Fruit fly (Drosophila melanogaster) whole organism, embryonic: ENCODE results near the gene CG32706.

Experiments
- Asciz ChIP-seq: fragments of 200-800 bp; sonication (Bioruptor generic); optimal IDR thresholded peaks from 2 replicates; lab custom pipeline; 2017; ENCODE audit warnings: missing biosample characterization, mild to moderate bottlenecking, missing genetic modification characterization, missing genetic modification reagents
- Atf3 ChIP-seq: fragments of 200-800 bp; sonication (Bioruptor generic); optimal IDR thresholded peaks from 3 replicates; lab custom pipeline; 2016; ENCODE audit warnings: missing biosample characterization, missing genetic modification characterization
- CG10147 ChIP-seq: fragments of 200-800 bp; sonication (Bioruptor generic); optimal IDR thresholded peaks from 2 replicates; lab custom pipeline; 2019; ENCODE audit warnings: missing biosample characterization, mild to moderate bottlenecking, missing genetic modification characterization, moderate library complexity
- CG10209 ChIP-seq: fragments of 200-800 bp; sonication (Bioruptor generic); optimal IDR thresholded peaks from 3 replicates; lab custom pipeline; 2017; ENCODE audit warnings: missing biosample characterization, mild to moderate bottlenecking, missing genetic modification characterization, missing genetic modification reagents
- CG11560 ChIP-seq: fragments of 200-800 bp; sonication (Bioruptor generic); IDR thresholded peaks from 3 replicates; pipeline ENCODE4 v1.3.6; 2022; ENCODE audit warnings: missing biosample characterization, missing genetic modification characterization
- CG12071 ChIP-seq: fragments of 200-800 bp; sonication (Bioruptor generic); optimal IDR thresholded peaks from 3 replicates; lab custom pipeline; 2018; ENCODE audit warnings: missing biosample characterization, mild to moderate bottlenecking, missing genetic modification characterization
- CG12391 ChIP-seq: fragments of 200-800 bp; sonication (Bioruptor generic); optimal IDR thresholded peaks from 3 replicates; lab custom pipeline; 2018; ENCODE audit warnings: missing biosample characterization, mild to moderate bottlenecking, missing genetic modification characterization, moderate library complexity
- CG13424 ChIP-seq: fragments of 200-800 bp; sonication (Bioruptor generic); optimal IDR thresholded peaks from 2 replicates; lab custom pipeline; 2019; ENCODE audit warnings: missing biosample characterization, mild to moderate bottlenecking, missing genetic modification characterization, moderate library complexity
- CG13894 ChIP-seq: fragments of 200-800 bp; sonication (Bioruptor generic); optimal IDR thresholded peaks from 3 replicates; lab custom pipeline; 2018; ENCODE audit warnings: missing biosample characterization, mild to moderate bottlenecking, missing genetic modification characterization, moderate library complexity
- CG14050 ChIP-seq: fragments of 200-800 bp; sonication (Bioruptor generic); IDR thresholded peaks from 3 replicates; pipeline ENCODE4 v1.3.6; 2022; ENCODE audit warnings: missing biosample characterization, missing genetic modification characterization
- CG15073 ChIP-seq: fragments of 200-800 bp; sonication (Bioruptor generic); optimal IDR thresholded peaks from 2 replicates; lab custom pipeline; 2016; ENCODE audit warnings: missing biosample characterization, missing genetic modification characterization
- CG1602 ChIP-seq: fragments of 200-800 bp; sonication (Bioruptor generic); optimal IDR thresholded peaks from 3 replicates; lab custom pipeline; 2016; ENCODE audit warnings: missing biosample characterization, missing genetic modification characterization
- CG17385 ChIP-seq: fragments of 200-800 bp; sonication (Bioruptor generic); optimal IDR thresholded peaks from 3 replicates; lab custom pipeline; 2018; ENCODE audit warnings: missing biosample characterization, mild to moderate bottlenecking, missing genetic modification characterization
- CG2889 ChIP-seq: fragments of 200-800 bp; sonication (Bioruptor generic); IDR thresholded peaks from 3 replicates; pipeline ENCODE4 v1.3.6; 2022; ENCODE audit warnings: missing biosample characterization, missing genetic modification characterization
- CG32767 ChIP-seq: fragments of 200-800 bp; sonication (Bioruptor generic); IDR thresholded peaks from 2 replicates; pipeline ENCODE4 v1.3.6; 2022; ENCODE audit warnings: missing biosample characterization, missing genetic modification characterization
- CG43689 ChIP-seq: fragments of 200-800 bp; sonication (Bioruptor generic); IDR thresholded peaks from 2 replicates; pipeline ENCODE4 v1.3.6; 2022; ENCODE audit warnings: missing biosample characterization, missing genetic modification characterization
- CG6683 ChIP-seq: fragments of 200-800 bp; sonication (Bioruptor generic); optimal IDR thresholded peaks from 2 replicates; lab custom pipeline; 2017; ENCODE audit warnings: missing biosample characterization, mild to moderate bottlenecking, missing genetic modification characterization, missing genetic modification reagents
- CG7928 ChIP-seq: fragments of 200-800 bp; sonication (Bioruptor generic); optimal IDR thresholded peaks from 2 replicates; lab custom pipeline; 2017; ENCODE audit warnings: missing biosample characterization, mild to moderate bottlenecking, missing genetic modification characterization
- CG7987 ChIP-seq: fragments of 200-800 bp; sonication (Bioruptor generic); optimal IDR thresholded peaks from 2 replicates; lab custom pipeline; 2018; ENCODE audit warnings: missing biosample characterization, mild to moderate bottlenecking, missing genetic modification characterization, moderate library complexity
- CG9876 ChIP-seq: fragments of 200-800 bp; sonication (Bioruptor generic); optimal IDR thresholded peaks from 2 replicates; lab custom pipeline; 2016; ENCODE audit warnings: missing biosample characterization, missing genetic modification characterization
- CG9932 ChIP-seq: fragments of 200-800 bp; sonication (Bioruptor generic); IDR thresholded peaks from 2 replicates; pipeline ENCODE4 v1.3.6; 2022; ENCODE audit warnings: missing biosample characterization, missing genetic modification characterization
- Chrac-16 ChIP-seq: fragments of 200-800 bp; sonication (Bioruptor generic); optimal IDR thresholded peaks from 3 replicates; lab custom pipeline; 2016; ENCODE audit warnings: missing biosample characterization, missing genetic modification characterization
- CoRest ChIP-seq: fragments of 200-800 bp; sonication (Bioruptor generic); optimal IDR thresholded peaks from 3 replicates; lab custom pipeline; 2018; ENCODE audit warnings: missing biosample characterization, mild to moderate bottlenecking, missing genetic modification characterization, moderate library complexity
- D19A ChIP-seq: fragments of 200-800 bp; optimal IDR thresholded peaks from 3 replicates; lab custom pipeline; 2019; ENCODE audit warnings: missing biosample characterization, mild to moderate bottlenecking, missing genetic modification characterization, moderate library complexity
- HLH54F ChIP-seq: fragments of 200-800 bp; sonication (Bioruptor generic); optimal IDR thresholded peaks from 3 replicates; lab custom pipeline; 2016; ENCODE audit warnings: missing biosample characterization, missing genetic modification characterization
- HLHmδ ChIP-seq: fragments of 200-800 bp; sonication (Bioruptor generic); optimal IDR thresholded peaks from 2 replicates; lab custom pipeline; 2018; ENCODE audit warnings: missing biosample characterization, mild to moderate bottlenecking, missing genetic modification characterization, moderate library complexity
- Neu2 ChIP-seq: fragments of 200-800 bp; sonication (Bioruptor generic); optimal IDR thresholded peaks from 3 replicates; lab custom pipeline; 2016; ENCODE audit warnings: missing biosample characterization, missing genetic modification characterization, borderline replicate concordance
- Spps ChIP-seq: fragments of 200-800 bp; sonication (Bioruptor generic); optimal IDR thresholded peaks from 2 replicates; lab custom pipeline; 2018; ENCODE audit warnings: missing biosample characterization, mild to moderate bottlenecking, missing genetic modification characterization
- Tbp ChIP-seq: fragments of >200 bp; optimal IDR thresholded peaks from 2 replicates; lab custom pipeline; 2018; ENCODE audit warnings: missing biosample characterization, missing genetic modification characterization
- Trl ChIP-seq, 3 experiments: fragments of >200 bp in 2 of 3; fragments of 200-800 bp in 1 of 3; sonication (Bioruptor generic) in 1 of 3; optimal IDR thresholded peaks; 2 replicates in 1 of 3; 3 replicates in 2 of 3; lab custom pipeline; 2016 to 2017; ENCODE audit warnings: missing biosample characterization in 1 of 3, missing genetic modification characterization in 1 of 3
- bbx ChIP-seq: fragments of 200-800 bp; sonication (Bioruptor generic); IDR thresholded peaks from 2 replicates; pipeline ENCODE4 v1.3.6; 2022; ENCODE audit warnings: missing biosample characterization, missing genetic modification characterization; ENCODE audit not compliant: partially characterized antibody
- br ChIP-seq: fragments of >200 bp; optimal IDR thresholded peaks from 2 replicates; lab custom pipeline; 2017
- corto ChIP-seq: fragments of 200-800 bp; sonication (Bioruptor generic); optimal IDR thresholded peaks from 2 replicates; lab custom pipeline; 2016; ENCODE audit warnings: missing biosample characterization, mild to moderate bottlenecking, missing genetic modification characterization, moderate library complexity
- crol ChIP-seq: fragments of 200-800 bp; sonication (Bioruptor generic); IDR thresholded peaks from 2 replicates; pipeline ENCODE4 v1.3.6; 2022; ENCODE audit warnings: missing biosample characterization, missing genetic modification characterization
- da ChIP-seq: fragments of 200-800 bp; sonication (Bioruptor generic); optimal IDR thresholded peaks from 2 replicates; lab custom pipeline; 2016; ENCODE audit warnings: missing biosample characterization, missing genetic modification characterization
- dan ChIP-seq: fragments of 200-800 bp; sonication (Bioruptor generic); IDR thresholded peaks from 2 replicates; pipeline ENCODE4 v1.3.6; 2022; ENCODE audit warnings: missing biosample characterization, missing genetic modification characterization
- fd96Cb ChIP-seq: fragments of 200-800 bp; sonication (Bioruptor generic); optimal IDR thresholded peaks from 2 replicates; lab custom pipeline; 2018; ENCODE audit warnings: missing biosample characterization, mild to moderate bottlenecking, missing genetic modification characterization, moderate library complexity
- fu2 ChIP-seq: fragments of 200-800 bp; sonication (Bioruptor generic); optimal IDR thresholded peaks from 2 replicates; lab custom pipeline; 2016; ENCODE audit warnings: missing biosample characterization, missing genetic modification characterization
- h ChIP-seq: fragments of >200 bp; optimal IDR thresholded peaks from 2 replicates; lab custom pipeline; 2017
- ham ChIP-seq: fragments of 200-800 bp; sonication (Bioruptor generic); IDR thresholded peaks from 2 replicates; pipeline ENCODE4 v1.3.6; 2022; ENCODE audit warnings: missing biosample characterization, missing genetic modification characterization
- ken ChIP-seq: fragments of 200-800 bp; sonication (Bioruptor generic); IDR thresholded peaks from 3 replicates; pipeline ENCODE4 v1.3.6; 2022; ENCODE audit warnings: missing biosample characterization, missing genetic modification characterization
- lab ChIP-seq: fragments of 200-800 bp; sonication (Bioruptor generic); optimal IDR thresholded peaks from 3 replicates; lab custom pipeline; 2017; ENCODE audit warnings: missing biosample characterization, missing genetic modification characterization, mild to moderate bottlenecking, moderate library complexity, missing genetic modification reagents
- lilli ChIP-seq: fragments of 200-800 bp; sonication (Bioruptor generic); optimal IDR thresholded peaks from 3 replicates; lab custom pipeline; 2016; ENCODE audit warnings: missing biosample characterization, missing genetic modification characterization
- onecut ChIP-seq: fragments of 200-800 bp; sonication (Bioruptor generic); IDR thresholded peaks from 2 replicates; pipeline ENCODE4 v1.3.6; 2022; ENCODE audit warnings: missing biosample characterization, missing genetic modification characterization
- peb ChIP-seq: fragments of 200-800 bp; sonication (Bioruptor generic); IDR thresholded peaks from 2 replicates; pipeline ENCODE4 v1.3.6; 2022; ENCODE audit warnings: missing biosample characterization, missing genetic modification characterization
- pfk ChIP-seq: fragments of 200-800 bp; sonication (Bioruptor generic); optimal IDR thresholded peaks from 2 replicates; lab custom pipeline; 2018; ENCODE audit warnings: missing biosample characterization, mild to moderate bottlenecking, missing genetic modification characterization, moderate library complexity
- sim ChIP-seq: fragments of 200-800 bp; sonication (Bioruptor generic); IDR thresholded peaks from 2 replicates; pipeline ENCODE4 v1.3.6; 2022; ENCODE audit warnings: missing biosample characterization, missing genetic modification characterization
- ssp ChIP-seq: fragments of 200-800 bp; sonication (Bioruptor generic); IDR thresholded peaks from 2 replicates; pipeline ENCODE4 v1.3.6; 2022; ENCODE audit warnings: missing biosample characterization, missing genetic modification characterization
- sug ChIP-seq: fragments of 200-800 bp; optimal IDR thresholded peaks from 2 replicates; lab custom pipeline; 2019; ENCODE audit warnings: missing biosample characterization, mild to moderate bottlenecking, missing genetic modification characterization, moderate library complexity
- vnd ChIP-seq: fragments of 200-800 bp; sonication (Bioruptor generic); IDR thresholded peaks from 3 replicates; pipeline ENCODE4 v1.3.6; 2022; ENCODE audit warnings: missing biosample characterization, missing genetic modification characterization; ENCODE audit not compliant: partially characterized antibody

CG32706 gene

dm6 chrX:9136776-9137550 lies 50.0 kb downstream of the CG32706 start (continued):
- TF ChIP-seq HLHmδ: no peak
- TF ChIP-seq CG7928 (GFP tag; lab: Kevin White, UChicago): no peak
- peak; percentile 34 for TF ChIP-seq lilli (GFP tag; lab: Kevin White, UChicago)
- TF ChIP-seq Trl (optimal IDR thresholded peaks at IDR 0.05; lab: Kevin White, UChicago): no peak
- TF ChIP-seq Trl (GFP tag; optimal IDR thresholded peaks at IDR 0.05; lab: Kevin White, UChicago): peak; percentile 34
- TF ChIP-seq br: no peak
- no peak for TF ChIP-seq CG9876 (GFP tag; lab: Kevin White, UChicago)
- TF ChIP-seq ssp (GFP tag; lab: Robert Waterston, UW): peak; percentile 45
- no peak for TF ChIP-seq CG13894 (tag; lab: Kevin White, UChicago)
- no peak for TF ChIP-seq CG10147 (GFP tag; lab: Kevin White, UChicago)
- TF ChIP-seq fd96Cb (tag; lab: Kevin White, UChicago): peak; percentile 35
- TF ChIP-seq peb (GFP tag; lab: Robert Waterston, UW): no peak
- no peak for TF ChIP-seq ham (GFP tag; lab: Robert Waterston, UW)
- TF ChIP-seq HLH54F: no peak
- TF ChIP-seq CG13424 (tag; lab: Kevin White, UChicago): peak; percentile 49
- no peak for TF ChIP-seq CG15073 (GFP tag; lab: Kevin White, UChicago)
- TF ChIP-seq CG2889 (GFP tag; lab: Robert Waterston, UW): no peak
- TF ChIP-seq CG43689 (GFP tag; lab: Robert Waterston, UW): no peak
- peak; percentile 56 for TF ChIP-seq CG12391 (tag; lab: Kevin White, UChicago)
- TF ChIP-seq Neu2 (GFP tag; lab: Kevin White, UChicago): no peak
- peak; percentile 42; the same call in 1 of the 3 replicates for TF ChIP-seq ken (GFP tag; lab: Robert Waterston, UW)
- TF ChIP-seq fu2 (GFP tag; lab: Kevin White, UChicago): peak; percentile 26
- peak; percentile 22 for TF ChIP-seq CG10209 (GFP tag; lab: Kevin White, UChicago)
- TF ChIP-seq Asciz (GFP tag; lab: Kevin White, UChicago): peak; percentile 10
- TF ChIP-seq Tbp (GFP tag; lab: Kevin White, UChicago): no peak
- TF ChIP-seq CG11560 (tag; lab: Robert Waterston, UW): no peak
- TF ChIP-seq lab: peak; percentile 45
- no peak for TF ChIP-seq vnd
- TF ChIP-seq CG9932 (GFP tag; lab: Robert Waterston, UW): no peak
- TF ChIP-seq onecut (GFP tag; lab: Robert Waterston, UW): peak; percentile 31; the same call in 1 of the 2 replicates
- no peak for TF ChIP-seq sim (GFP tag; lab: Robert Waterston, UW)
- no peak for TF ChIP-seq corto (GFP tag; lab: Kevin White, UChicago)
- no peak for TF ChIP-seq pfk (GFP tag; lab: Kevin White, UChicago)
- TF ChIP-seq sug: no peak
- TF ChIP-seq Chrac-16 (GFP tag; lab: Kevin White, UChicago): peak; percentile 22
- peak; percentile 37 for TF ChIP-seq D19A (tag; lab: Kevin White, UChicago)
- TF ChIP-seq CG12071 (GFP tag; lab: Kevin White, UChicago): peak; percentile 31
- no peak for TF ChIP-seq CG6683 (GFP tag; lab: Kevin White, UChicago)
- no peak for TF ChIP-seq da
- peak; percentile 53 for TF ChIP-seq crol (GFP tag; lab: Robert Waterston, UW)
- 0 out of 2 replicates have a peak, but pooled peaks have one; percentile 36 for TF ChIP-seq CG32767 (GFP tag; lab: Robert Waterston, UW)
- TF ChIP-seq bbx: no peak
- peak; percentile 50 for TF ChIP-seq CG1602 (GFP tag; lab: Kevin White, UChicago)
- peak; percentile 25; the same call in 1 of the 3 replicates for TF ChIP-seq CG14050 (GFP tag; lab: Robert Waterston, UW)
- TF ChIP-seq CG17385 (GFP tag; lab: Kevin White, UChicago): peak; percentile 57
- no peak for TF ChIP-seq dan (GFP tag; lab: Robert Waterston, UW)
- no peak for TF ChIP-seq h (lab: Kevin White, UChicago)
- TF ChIP-seq CG7987 (GFP tag; lab: Kevin White, UChicago): no peak
- TF ChIP-seq Spps (tag; lab: Kevin White, UChicago): no peak
- peak; percentile 1 for TF ChIP-seq Atf3 (GFP tag; lab: Kevin White, UChicago)
- TF ChIP-seq CoRest (tag; lab: Kevin White, UChicago): peak; percentile 60
